ENCODE assay signal across 5 fruit fly cellular contexts in genomic region chr3L:4272167-4272773, dm6.
A peak's percentile ranks its signal among the peaks of the same experiment; 100 is the strongest.
TF ChIP-seq lines count a peak whose summit lies in the region.

No protein-coding gene starts in this region.

- no peak for TF ChIP-seq CTCF in whole organism, embryonic (GFP tag; optimal IDR thresholded peaks at IDR 0.05; lab: Kevin White, UChicago)

TF ChIP-seq in whole organism, 6 proteins besides CTCF, POLR2A, EP300 and RAD21:
- TF ChIP-seq pan (optimal IDR thresholded peaks at IDR 0.05; lab: Kevin White, UChicago) (no peak), EcR (GFP tag; optimal IDR thresholded peaks at IDR 0.05; lab: Kevin White, UChicago) (peak; percentile 13 to 89), psq (optimal IDR thresholded peaks at IDR 0.05; lab: Kevin White, UChicago) (no peak)

TF ChIP-seq in whole organism, embryonic, 481 proteins besides CTCF, POLR2A, EP300 and RAD21 (continues in another document):
- TF ChIP-seq Atf-2 (GFP tag; optimal IDR thresholded peaks at IDR 0.05; lab: Kevin White, UChicago) = no peak
- TF ChIP-seq CG3407 (GFP tag; optimal IDR thresholded peaks at IDR 0.05; lab: Kevin White, UChicago) = peak; percentile 54
- TF ChIP-seq CG1792 (GFP tag; optimal IDR thresholded peaks at IDR 0.05; lab: Kevin White, UChicago) = no peak
- TF ChIP-seq CG10366 (GFP tag; IDR thresholded peaks at IDR 0.05; lab: Robert Waterston, UW) = no peak
- no peak for TF ChIP-seq z (GFP tag; IDR thresholded peaks at IDR 0.05; lab: Robert Waterston, UW)
- no peak for TF ChIP-seq CG12299 (tag; optimal IDR thresholded peaks at IDR 0.05; lab: Kevin White, UChicago)
- TF ChIP-seq Xrp1 (GFP tag; IDR thresholded peaks at IDR 0.05; lab: Robert Waterston, UW) = peak; percentile 66
- no peak for TF ChIP-seq tap (tag; optimal IDR thresholded peaks at IDR 0.05; lab: Kevin White, UChicago)
- TF ChIP-seq dpn (GFP tag; optimal IDR thresholded peaks at IDR 0.05; lab: Kevin White, UChicago) = no peak
- TF ChIP-seq CG6254 (GFP tag; optimal IDR thresholded peaks at IDR 0.05; lab: Kevin White, UChicago) = peak; percentile 28
- no peak for TF ChIP-seq CG13123 (GFP tag; optimal IDR thresholded peaks at IDR 0.05; lab: Kevin White, UChicago)
- TF ChIP-seq oc (tag; optimal IDR thresholded peaks at IDR 0.05; lab: Kevin White, UChicago) = peak; percentile 19
- peak in 1 of 2 experiments; percentile 33 for TF ChIP-seq Pdp1 (GFP tag; optimal IDR thresholded peaks at IDR 0.05; lab: Kevin White, UChicago)
- no peak for TF ChIP-seq CG13894 (tag; optimal IDR thresholded peaks at IDR 0.05; lab: Kevin White, UChicago)
- TF ChIP-seq stc (GFP tag; IDR thresholded peaks at IDR 0.05; lab: Robert Waterston, UW) = no peak
- TF ChIP-seq CG18764 (GFP tag; optimal IDR thresholded peaks at IDR 0.05; lab: Kevin White, UChicago) = no peak
- TF ChIP-seq CG13296 (GFP tag; optimal IDR thresholded peaks at IDR 0.05; lab: Kevin White, UChicago) = no peak
- TF ChIP-seq CG17568 (GFP tag; optimal IDR thresholded peaks at IDR 0.05; lab: Kevin White, UChicago) = no peak
- TF ChIP-seq psq (GFP tag; optimal IDR thresholded peaks at IDR 0.05; lab: Kevin White, UChicago) = no peak
- no peak for TF ChIP-seq cas (GFP tag; IDR thresholded peaks at IDR 0.05; lab: Robert Waterston, UW)
- TF ChIP-seq CG11560 (tag; IDR thresholded peaks at IDR 0.05; lab: Robert Waterston, UW) = no peak
- no peak for TF ChIP-seq tx (GFP tag; optimal IDR thresholded peaks at IDR 0.05; lab: Kevin White, UChicago)
- TF ChIP-seq BtbVII (GFP tag; optimal IDR thresholded peaks at IDR 0.05; lab: Kevin White, UChicago) = no peak

TF ChIP-seq in whole organism, prepupa, 60 proteins besides CTCF, POLR2A, EP300 and RAD21:
- TF ChIP-seq ss (GFP tag; optimal IDR thresholded peaks at IDR 0.05; lab: Kevin White, UChicago) = no peak
- no peak for TF ChIP-seq CG32006 (GFP tag; optimal IDR thresholded peaks at IDR 0.05; lab: Kevin White, UChicago)
- TF ChIP-seq CG11294 (GFP tag; IDR thresholded peaks at IDR 0.05; lab: Robert Waterston, UW) = no peak
- no peak for TF ChIP-seq CG15336 (GFP tag; IDR thresholded peaks at IDR 0.05; lab: Robert Waterston, UW)
- peak; percentile 81 for TF ChIP-seq fkh (GFP tag; optimal IDR thresholded peaks at IDR 0.05; lab: Kevin White, UChicago)
- no peak for TF ChIP-seq CG8119 (GFP tag; IDR thresholded peaks at IDR 0.05; lab: Robert Waterston, UW)

TF ChIP-seq in whole organism, pupa, 21 proteins besides CTCF, POLR2A, EP300 and RAD21:
- no peak for TF ChIP-seq rn (GFP tag; IDR thresholded peaks at IDR 0.05; lab: Robert Waterston, UW)
- peak; percentile 91 for TF ChIP-seq EcR (GFP tag; optimal IDR thresholded peaks at IDR 0.05; lab: Kevin White, UChicago)

TF ChIP-seq in whole organism, wandering third instar larva, 38 proteins besides CTCF, POLR2A, EP300 and RAD21:
- no peak for TF ChIP-seq CG9705 (GFP tag; optimal IDR thresholded peaks at IDR 0.05; lab: Kevin White, UChicago)
- peak; percentile 10 for TF ChIP-seq psq (GFP tag; optimal IDR thresholded peaks at IDR 0.05; lab: Kevin White, UChicago)
